Fruit fly (Drosophila melanogaster) whole organism, wandering third instar larva: ENCODE measurements around the gene S6k.

Experiments used
- CrebA ChIP-seq: fragments of 200-800 bp; sonication (Bioruptor generic); optimal IDR thresholded peaks from 2 replicates; lab custom pipeline; 2016; ENCODE audit warnings: missing biosample characterization, mild to moderate bottlenecking, missing genetic modification characterization, borderline replicate concordance
- Dfd ChIP-seq: fragments of >200 bp; optimal IDR thresholded peaks from 2 replicates; lab custom pipeline; 2017; ENCODE audit warnings: missing biosample characterization, missing genetic modification characterization
- Hr83 ChIP-seq: fragments of 200-300 bp; sonication (Bioruptor generic); optimal IDR thresholded peaks from 2 replicates; lab custom pipeline; 2016; ENCODE audit warnings: missing biosample characterization, mild to moderate bottlenecking, missing genetic modification characterization, moderate library complexity; ENCODE audit not compliant: poor library complexity, severe bottlenecking
- Myc ChIP-seq: fragments of >200 bp; optimal IDR thresholded peaks from 2 replicates; lab custom pipeline; 2017
- OdsH ChIP-seq: fragments of 200-800 bp; sonication (Bioruptor generic); optimal IDR thresholded peaks from 2 replicates; lab custom pipeline; 2016; ENCODE audit warnings: missing biosample characterization, mild to moderate bottlenecking, missing genetic modification characterization
- br ChIP-seq: fragments of 200-800 bp; sonication (Bioruptor generic); optimal IDR thresholded peaks from 2 replicates; lab custom pipeline; 2016; ENCODE audit warnings: missing biosample characterization, missing genetic modification characterization
- dmrt93B ChIP-seq: fragments of 200-800 bp; sonication (Bioruptor generic); optimal IDR thresholded peaks from 2 replicates; lab custom pipeline; 2018; ENCODE audit warnings: missing biosample characterization, mild to moderate bottlenecking, missing genetic modification characterization
- dsf ChIP-seq: sonication (Bioruptor generic); optimal IDR thresholded peaks from 2 replicates; lab custom pipeline; 2016; ENCODE audit warnings: missing biosample characterization, missing genetic modification characterization, borderline replicate concordance
- foxo ChIP-seq, 2 experiments: fragments of 200-800 bp; sonication (Bioruptor generic); optimal IDR thresholded peaks; 2 replicates in 1 of 2; 3 replicates in 1 of 2; lab custom pipeline; 2016 to 2017; ENCODE audit warnings: missing biosample characterization in 2 of 2, missing genetic modification characterization in 2 of 2
- h ChIP-seq: fragments of 200-800 bp; sonication (Bioruptor generic); optimal IDR thresholded peaks from 3 replicates; lab custom pipeline; 2016; ENCODE audit warnings: missing biosample characterization, mild to moderate bottlenecking, missing genetic modification characterization
- jim ChIP-seq: fragments of 175-275, 200-325 bp; sonication (Bioruptor generic); optimal IDR thresholded peaks from 2 replicates; lab custom pipeline; 2016; ENCODE audit warnings: missing biosample characterization, mild to moderate bottlenecking, missing genetic modification characterization
- lola ChIP-seq: fragments of >200 bp; optimal IDR thresholded peaks from 2 replicates; lab custom pipeline; 2017; ENCODE audit warnings: missing biosample characterization, missing genetic modification characterization
- pan ChIP-seq: fragments of >200 bp; optimal IDR thresholded peaks from 2 replicates; lab custom pipeline; 2017
- usp ChIP-seq: fragments of >200 bp; optimal IDR thresholded peaks from 2 replicates; lab custom pipeline; 2017; ENCODE audit warnings: missing biosample characterization, missing genetic modification characterization

dm6 chr3L:5774782-5775181, 35.9 kb downstream of the S6k start:
- TF ChIP-seq dmrt93B (GFP tag; lab: Kevin White, UChicago) (no peak), dsf (GFP tag; lab: Kevin White, UChicago) (no peak), Myc (no peak), h (GFP tag; lab: Kevin White, UChicago) (no peak), pan (lab: Kevin White, UChicago) (no peak), jim (GFP tag; lab: Kevin White, UChicago) (no peak), br (GFP tag; lab: Kevin White, UChicago) (no peak), CrebA (GFP tag; lab: Kevin White, UChicago) (no peak), OdsH (GFP tag; lab: Kevin White, UChicago) (no peak), Hr83 (no peak), lola (GFP tag; lab: Kevin White, UChicago) (no peak), Dfd (GFP tag; lab: Kevin White, UChicago) (no peak), foxo (GFP tag; optimal IDR thresholded peaks at IDR 0.05; lab: Kevin White, UChicago) (no peak), usp (GFP tag; lab: Kevin White, UChicago) (no peak)
